Fruit fly (Drosophila melanogaster) whole organism, wandering third instar larva: Measurements from ENCODE around the gene CG31223.

Experiments used
- Abd-B ChIP-seq: fragments of >200 bp; optimal IDR thresholded peaks from 2 replicates; lab custom pipeline; 2017; ENCODE audit warnings: missing biosample characterization, missing genetic modification characterization
- CG32264 ChIP-seq: fragments of 200-800 bp; sonication (Bioruptor generic); optimal IDR thresholded peaks from 2 replicates; lab custom pipeline; 2016; ENCODE audit warnings: missing biosample characterization, missing genetic modification characterization
- CG9705 ChIP-seq: fragments of 200-800 bp; sonication (Bioruptor generic); optimal IDR thresholded peaks from 2 replicates; lab custom pipeline; 2018; ENCODE audit warnings: missing biosample characterization, mild to moderate bottlenecking, missing genetic modification characterization
- Dfd ChIP-seq: fragments of >200 bp; optimal IDR thresholded peaks from 2 replicates; lab custom pipeline; 2017; ENCODE audit warnings: missing biosample characterization, missing genetic modification characterization
- Dif ChIP-seq: fragments of 200-275, 200-300 bp; sonication (Bioruptor generic); optimal IDR thresholded peaks from 2 replicates; lab custom pipeline; 2018; ENCODE audit warnings: missing biosample characterization, missing genetic modification characterization; ENCODE audit not compliant: partially characterized antibody
- GATAd ChIP-seq: sonication (Bioruptor generic); optimal IDR thresholded peaks from 2 replicates; lab custom pipeline; 2016; ENCODE audit warnings: missing biosample characterization, missing genetic modification characterization
- HLH106 ChIP-seq: fragments of 200-800 bp; optimal IDR thresholded peaks from 3 replicates; lab custom pipeline; 2019; ENCODE audit warnings: missing biosample characterization, mild to moderate bottlenecking, missing genetic modification characterization, moderate library complexity
- Hnf4 ChIP-seq: fragments of 200-800 bp; sonication (Bioruptor generic); optimal IDR thresholded peaks from 2 replicates; lab custom pipeline; 2016; ENCODE audit warnings: missing biosample characterization, mild to moderate bottlenecking, missing genetic modification characterization
- Hr83 ChIP-seq: fragments of 200-300 bp; sonication (Bioruptor generic); optimal IDR thresholded peaks from 2 replicates; lab custom pipeline; 2016; ENCODE audit warnings: missing biosample characterization, mild to moderate bottlenecking, missing genetic modification characterization, moderate library complexity; ENCODE audit not compliant: poor library complexity, severe bottlenecking
- Jra ChIP-seq: sonication (Bioruptor generic); optimal IDR thresholded peaks from 2 replicates; lab custom pipeline; 2016; ENCODE audit warnings: missing biosample characterization, missing genetic modification characterization
- Mio ChIP-seq: sonication (Bioruptor generic); optimal IDR thresholded peaks from 2 replicates; lab custom pipeline; 2016; ENCODE audit warnings: missing biosample characterization, missing genetic modification characterization
- Myc ChIP-seq: fragments of >200 bp; optimal IDR thresholded peaks from 2 replicates; lab custom pipeline; 2017
- N ChIP-seq: fragments of >200 bp; optimal IDR thresholded peaks from 2 replicates; lab custom pipeline; 2018; ENCODE audit warnings: missing biosample characterization, missing external identifiers, missing genetic modification characterization
- OdsH ChIP-seq: fragments of 200-800 bp; sonication (Bioruptor generic); optimal IDR thresholded peaks from 2 replicates; lab custom pipeline; 2016; ENCODE audit warnings: missing biosample characterization, mild to moderate bottlenecking, missing genetic modification characterization
- Rel ChIP-seq, 2 experiments: fragments of 200-800 bp; sonication (Bioruptor generic) in 1 of 2; optimal IDR thresholded peaks; 2 replicates in 1 of 2; 3 replicates in 1 of 2; lab custom pipeline; 2016 to 2019; ENCODE audit warnings: mild to moderate bottlenecking in 2 of 2, missing biosample characterization in 2 of 2, missing genetic modification characterization in 2 of 2, moderate library complexity in 1 of 2
- Sp1 ChIP-seq: fragments of 200-800 bp; sonication (Bioruptor generic); optimal IDR thresholded peaks from 3 replicates; lab custom pipeline; 2019; ENCODE audit warnings: missing biosample characterization, mild to moderate bottlenecking, missing genetic modification characterization, moderate library complexity
- Vsx2 ChIP-seq: fragments of 200-300, 225-300 bp; sonication (Bioruptor generic); optimal IDR thresholded peaks from 2 replicates; lab custom pipeline; 2018; ENCODE audit warnings: missing biosample characterization, missing genetic modification characterization; ENCODE audit not compliant: partially characterized antibody
- br ChIP-seq: fragments of 200-800 bp; sonication (Bioruptor generic); optimal IDR thresholded peaks from 2 replicates; lab custom pipeline; 2016; ENCODE audit warnings: missing biosample characterization, missing genetic modification characterization
- brk ChIP-seq: fragments of 200-800 bp; sonication (Bioruptor generic); optimal IDR thresholded peaks from 2 replicates; lab custom pipeline; 2016; ENCODE audit warnings: missing biosample characterization, mild to moderate bottlenecking, missing genetic modification characterization
- dl ChIP-seq, 2 experiments: fragments of 175-275, 200-275 bp in 1 of 2; fragments of 200-275 bp in 1 of 2; sonication (Bioruptor generic); optimal IDR thresholded peaks; lab custom pipeline; 2018; ENCODE audit warnings: mild to moderate bottlenecking in 2 of 2, missing biosample characterization in 2 of 2, missing genetic modification characterization in 2 of 2, moderate library complexity in 2 of 2; ENCODE audit not compliant: partially characterized antibody in 2 of 2, insufficient read depth in 1 of 2
- dmrt93B ChIP-seq: fragments of 200-800 bp; sonication (Bioruptor generic); optimal IDR thresholded peaks from 2 replicates; lab custom pipeline; 2018; ENCODE audit warnings: missing biosample characterization, mild to moderate bottlenecking, missing genetic modification characterization
- dsf ChIP-seq: sonication (Bioruptor generic); optimal IDR thresholded peaks from 2 replicates; lab custom pipeline; 2016; ENCODE audit warnings: missing biosample characterization, missing genetic modification characterization, borderline replicate concordance
- ey ChIP-seq: fragments of 200-800 bp; sonication (Bioruptor generic); optimal IDR thresholded peaks from 2 replicates; lab custom pipeline; 2016; ENCODE audit warnings: missing biosample characterization, missing genetic modification characterization
- foxo ChIP-seq, 2 experiments: fragments of 200-800 bp; sonication (Bioruptor generic); optimal IDR thresholded peaks; 2 replicates in 1 of 2; 3 replicates in 1 of 2; lab custom pipeline; 2016 to 2017; ENCODE audit warnings: missing biosample characterization in 2 of 2, missing genetic modification characterization in 2 of 2
- fru ChIP-seq: fragments of 200-800 bp; sonication (Bioruptor generic); optimal IDR thresholded peaks from 3 replicates; lab custom pipeline; 2016; ENCODE audit warnings: missing biosample characterization, mild to moderate bottlenecking, missing genetic modification characterization
- h ChIP-seq: fragments of 200-800 bp; sonication (Bioruptor generic); optimal IDR thresholded peaks from 3 replicates; lab custom pipeline; 2016; ENCODE audit warnings: missing biosample characterization, mild to moderate bottlenecking, missing genetic modification characterization
- jim ChIP-seq: fragments of 175-275, 200-325 bp; sonication (Bioruptor generic); optimal IDR thresholded peaks from 2 replicates; lab custom pipeline; 2016; ENCODE audit warnings: missing biosample characterization, mild to moderate bottlenecking, missing genetic modification characterization
- lola ChIP-seq: fragments of >200 bp; optimal IDR thresholded peaks from 2 replicates; lab custom pipeline; 2017; ENCODE audit warnings: missing biosample characterization, missing genetic modification characterization
- pan ChIP-seq: fragments of >200 bp; optimal IDR thresholded peaks from 2 replicates; lab custom pipeline; 2017
- rgr ChIP-seq: fragments of 200-800 bp; sonication (Bioruptor generic); optimal IDR thresholded peaks from 3 replicates; lab custom pipeline; 2016; ENCODE audit warnings: missing biosample characterization, mild to moderate bottlenecking, missing genetic modification characterization
- sage ChIP-seq: fragments of 200-800 bp; sonication (Bioruptor generic); optimal IDR thresholded peaks from 2 replicates; lab custom pipeline; 2016; ENCODE audit warnings: missing biosample characterization, mild to moderate bottlenecking, missing genetic modification characterization
- sv ChIP-seq: fragments of 200-800 bp; sonication (Bioruptor generic); optimal IDR thresholded peaks from 3 replicates; lab custom pipeline; 2016; ENCODE audit warnings: missing biosample characterization, missing genetic modification characterization
- tai ChIP-seq: sonication (Bioruptor generic); optimal IDR thresholded peaks from 2 replicates; lab custom pipeline; 2016; ENCODE audit warnings: missing biosample characterization, missing genetic modification characterization
- usp ChIP-seq: fragments of >200 bp; optimal IDR thresholded peaks from 2 replicates; lab custom pipeline; 2017; ENCODE audit warnings: missing biosample characterization, missing genetic modification characterization
- woc ChIP-seq: sonication (Bioruptor generic); optimal IDR thresholded peaks from 2 replicates; lab custom pipeline; 2016; ENCODE audit warnings: missing biosample characterization, mild to moderate bottlenecking, missing genetic modification characterization

The CG31223 gene

DNA sequence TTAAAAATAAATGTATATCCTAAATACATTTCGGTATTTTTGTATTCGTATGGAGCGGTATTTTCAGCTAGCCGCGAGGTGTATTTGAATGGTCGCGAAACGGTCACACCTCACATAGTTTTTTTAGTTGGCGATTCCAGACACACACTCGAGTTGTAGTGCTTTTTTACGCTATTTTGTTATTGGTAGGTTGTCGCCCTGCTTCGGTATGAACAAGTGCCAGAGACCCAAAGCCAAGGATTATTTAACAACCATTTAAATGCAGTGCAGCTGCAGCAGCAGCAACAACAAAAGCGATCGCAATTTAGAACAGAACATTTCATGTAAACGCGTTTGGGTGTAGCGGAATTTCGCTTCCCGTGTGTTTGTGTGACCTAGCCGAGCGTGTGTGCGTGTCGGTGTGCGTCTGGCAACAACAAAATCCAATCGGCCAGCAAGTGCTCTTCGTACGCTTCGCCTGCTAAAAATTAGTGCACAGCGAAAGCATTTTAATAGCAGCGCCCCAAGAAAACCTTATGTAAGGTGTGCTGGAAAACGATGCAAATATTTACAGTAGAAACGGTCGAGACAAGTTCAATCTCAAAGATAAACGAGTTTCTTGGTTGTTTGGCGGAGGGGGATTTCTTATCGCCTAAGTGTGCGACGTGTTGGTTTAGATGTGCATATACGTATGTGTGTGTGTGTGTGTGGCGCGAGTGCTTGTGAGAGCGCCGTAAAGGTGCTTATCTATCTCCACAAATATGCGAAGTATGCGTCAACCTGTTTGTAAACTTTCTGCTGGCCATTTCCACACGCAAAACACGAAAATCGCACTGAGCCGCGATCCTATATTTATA lies 2.0 kb downstream of the CG31223 start, which contains the start of gene Synd:
Synd (plus strand) TSS at position 111 of the 836 bp plus-strand sequence.
- TF ChIP-seq GATAd (GFP tag; lab: Kevin White, UChicago) (no peak), Dif (GFP tag; lab: Kevin White, UChicago) (peak; percentile 11), foxo (GFP tag; optimal IDR thresholded peaks at IDR 0.05; lab: Kevin White, UChicago) (peak in 1 of 2 experiments; percentile 55), Abd-B (GFP tag; lab: Kevin White, UChicago) (peak; percentile 15), tai (peak; percentile 17), OdsH (GFP tag; lab: Kevin White, UChicago) (peak; percentile 26), dl (GFP tag; optimal IDR thresholded peaks at IDR 0.05; lab: Kevin White, UChicago; ENCODE audit: insufficient read depth in 1 of 2, partially characterized antibody in 2 of 2) (no peak), h (GFP tag; lab: Kevin White, UChicago) (peak; percentile 71), Hr83 (GFP tag; lab: Kevin White, UChicago) (peak; percentile 50), Sp1 (GFP tag; lab: Kevin White, UChicago) (no peak), Hnf4 (GFP tag; lab: Kevin White, UChicago) (no peak), rgr (GFP tag; lab: Kevin White, UChicago) (peak; percentile 37), Myc (lab: Kevin White, UChicago) (no peak), br (GFP tag; lab: Kevin White, UChicago) (peak; percentile 30), Rel (GFP tag; optimal IDR thresholded peaks at IDR 0.05; lab: Kevin White, UChicago) (no peak), Rel (tag; optimal IDR thresholded peaks at IDR 0.05; lab: Kevin White, UChicago) (peak; percentile 78), woc (GFP tag; lab: Kevin White, UChicago) (peak; percentile 2), lola (GFP tag; lab: Kevin White, UChicago) (peak; percentile 12), sv (no peak), ey (GFP tag; lab: Kevin White, UChicago) (peak; percentile 44), Dfd (peak; percentile 44), N (GFP tag; lab: Kevin White, UChicago) (peak; percentile 57), fru (GFP tag; lab: Kevin White, UChicago) (peak; percentile 46)

DNA sequence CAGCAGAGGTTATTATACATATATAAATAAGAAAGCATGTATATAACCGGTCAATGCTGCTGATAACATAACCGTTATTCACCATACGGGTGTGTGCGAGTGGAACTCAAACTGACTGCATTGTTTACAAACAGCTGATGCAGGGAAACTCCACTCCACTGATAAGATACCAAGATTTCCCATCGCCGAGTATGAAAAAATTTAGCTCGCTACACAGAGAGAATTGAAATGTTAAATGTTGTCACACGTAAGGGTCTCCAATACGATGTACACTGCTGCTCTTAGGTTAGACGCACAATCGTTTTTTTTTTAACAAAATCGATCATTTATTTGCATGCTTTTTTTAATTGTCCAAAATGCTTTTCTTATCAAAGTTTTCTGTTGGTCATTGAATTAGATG lies 2.7 kb downstream of the CG31223 start:
- TF ChIP-seq OdsH (GFP tag; lab: Kevin White, UChicago) (peak; percentile 7), rgr (GFP tag; lab: Kevin White, UChicago) (no peak), GATAd (GFP tag; lab: Kevin White, UChicago) (no peak), Mio (GFP tag; lab: Kevin White, UChicago) (no peak), dl (GFP tag; optimal IDR thresholded peaks at IDR 0.05; lab: Kevin White, UChicago; ENCODE audit: insufficient read depth in 1 of 2, partially characterized antibody in 2 of 2) (no peak), CG9705 (GFP tag; lab: Kevin White, UChicago) (no peak), sv (peak; percentile 39), Myc (lab: Kevin White, UChicago) (no peak), Hnf4 (GFP tag; lab: Kevin White, UChicago) (peak; percentile 17), Vsx2 (GFP tag; lab: Kevin White, UChicago) (no peak), h (GFP tag; lab: Kevin White, UChicago) (no peak), Dif (GFP tag; lab: Kevin White, UChicago) (no peak), jim (GFP tag; lab: Kevin White, UChicago) (no peak), dsf (no peak), br (GFP tag; lab: Kevin White, UChicago) (no peak), Hr83 (GFP tag; lab: Kevin White, UChicago) (no peak), Dfd (no peak), woc (GFP tag; lab: Kevin White, UChicago) (no peak), N (GFP tag; lab: Kevin White, UChicago) (no peak), tai (no peak), Sp1 (GFP tag; lab: Kevin White, UChicago) (no peak), Rel (GFP tag; optimal IDR thresholded peaks at IDR 0.05; lab: Kevin White, UChicago) (no peak), Rel (tag; optimal IDR thresholded peaks at IDR 0.05; lab: Kevin White, UChicago) (peak; percentile 87), foxo (GFP tag; optimal IDR thresholded peaks at IDR 0.05; lab: Kevin White, UChicago) (peak in 1 of 2 experiments; percentile 27), HLH106 (tag; lab: Kevin White, UChicago) (no peak), Jra (GFP tag; lab: Kevin White, UChicago) (no peak), dmrt93B (GFP tag; lab: Kevin White, UChicago) (no peak), CG32264 (GFP tag; lab: Kevin White, UChicago) (no peak), pan (lab: Kevin White, UChicago) (no peak), sage (GFP tag; lab: Kevin White, UChicago) (no peak), ey (GFP tag; lab: Kevin White, UChicago) (no peak), brk (GFP tag; lab: Kevin White, UChicago) (no peak), usp (GFP tag; lab: Kevin White, UChicago) (no peak)
